Worm (Caenorhabditis elegans): ENCODE results near the gene Y49E10.27.

DNA sequence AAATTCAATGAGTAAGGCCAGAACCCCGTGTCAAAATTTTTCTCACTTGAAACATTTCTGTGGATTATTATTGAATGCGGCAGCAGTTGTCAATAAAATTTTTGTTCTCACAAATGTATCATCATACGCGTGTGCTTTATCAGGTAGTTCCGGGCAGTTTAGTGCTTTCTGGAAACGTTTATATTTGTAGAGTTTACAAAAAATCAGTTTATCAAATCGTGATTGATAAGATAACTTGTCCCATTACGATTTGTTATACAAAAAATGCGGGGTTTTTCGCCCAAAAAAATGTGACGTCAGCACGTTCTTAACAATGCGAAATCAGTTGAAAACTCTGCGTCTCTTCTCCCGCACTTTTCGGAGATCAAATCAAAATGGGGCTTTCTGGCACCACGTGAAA lies 11.0 kb downstream of the Y49E10.27 start:
- TF ChIP-seq hlh-30 (tag; optimal IDR thresholded peaks at IDR 0.05; ENCODE audit: insufficient read depth) (no peak), hlh-15 (tag; optimal IDR thresholded peaks at IDR 0.05) (no peak)
